Worm (Caenorhabditis elegans): ENCODE data around the gene ugt-63.

The ugt-63 gene

DNA sequence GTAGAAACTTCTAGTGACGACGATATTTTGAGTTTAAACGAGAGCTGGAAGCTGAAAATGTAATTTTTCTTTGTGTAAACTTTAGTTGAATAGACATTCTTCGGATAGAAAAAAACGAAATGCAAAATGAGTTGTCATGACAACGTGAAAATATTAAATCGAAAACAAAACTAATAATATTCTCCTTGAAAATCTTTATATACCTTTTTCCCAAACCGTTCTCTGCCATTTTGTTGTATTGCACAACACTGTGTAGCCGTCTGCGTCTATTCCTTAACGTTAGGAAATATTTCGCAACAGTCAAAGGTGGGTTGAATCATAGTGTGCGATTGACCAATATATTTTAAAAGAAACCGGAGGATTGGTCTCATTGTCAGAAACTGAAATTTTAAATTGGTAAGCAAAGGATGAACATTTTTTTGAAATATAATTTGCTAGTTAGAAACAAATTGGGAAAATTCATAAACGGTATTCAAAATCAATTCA is 29.7 kb downstream of the ugt-63 start, which contains the start of gene Y58A7A.3 (continued):
- TF ChIP-seq fkh-4 (tag; optimal IDR thresholded peaks at IDR 0.05; ENCODE audit: borderline replicate concordance), result no peak
- TF ChIP-seq nhr-19 (GFP tag; conservative IDR thresholded peaks at IDR 0.05), result peak; percentile 19; the same call in 1 of the 2 replicates
- no peak for TF ChIP-seq lin-39 (tag; optimal IDR thresholded peaks at IDR 0.05)
- peak; percentile 9 to 76 for TF ChIP-seq lsy-2 (tag; optimal IDR thresholded peaks at IDR 0.05)
- TF ChIP-seq sptf-1 (tag; optimal IDR thresholded peaks at IDR 0.05), result no peak
- peak; percentile 31 for TF ChIP-seq swsn-7 (tag; optimal IDR thresholded peaks at IDR 0.05)
- no peak for TF ChIP-seq aly-2 (tag; optimal IDR thresholded peaks at IDR 0.05)
- TF ChIP-seq lin-14 (GFP tag; optimal IDR thresholded peaks at IDR 0.05), result peak; percentile 77
- no peak for TF ChIP-seq ztf-4 (tag; optimal IDR thresholded peaks at IDR 0.05)
- no peak for TF ChIP-seq zag-1 (tag; optimal IDR thresholded peaks at IDR 0.05)
- no peak for TF ChIP-seq xbp-1 (tag; optimal IDR thresholded peaks at IDR 0.05)
- TF ChIP-seq snpc-4 (tag; optimal IDR thresholded peaks at IDR 0.05), result no peak
- peak; percentile 31 for TF ChIP-seq nhr-47 (tag; optimal IDR thresholded peaks at IDR 0.05)
- TF ChIP-seq nhr-11 (tag; optimal IDR thresholded peaks at IDR 0.05), result peak; percentile 22
- peak; percentile 28 for TF ChIP-seq fos-1 (tag; optimal IDR thresholded peaks at IDR 0.05)
- no peak for TF ChIP-seq nhr-77 (tag; optimal IDR thresholded peaks at IDR 0.05)
- peak; percentile 15 for TF ChIP-seq rnt-1 (tag; optimal IDR thresholded peaks at IDR 0.05)
- no peak for TF ChIP-seq fkh-8 (tag; optimal IDR thresholded peaks at IDR 0.05)
- no peak for TF ChIP-seq nhr-84 (tag; optimal IDR thresholded peaks at IDR 0.05)
- TF ChIP-seq C34B4.2 (tag; optimal IDR thresholded peaks at IDR 0.05), result no peak
- TF ChIP-seq skn-1 (tag; optimal IDR thresholded peaks at IDR 0.05), result peak; percentile 93
- TF ChIP-seq nhr-85 (tag), result peak; percentile 52
- TF ChIP-seq nhr-28 (tag; optimal IDR thresholded peaks at IDR 0.05), result no peak
- TF ChIP-seq egl-27 (tag; optimal IDR thresholded peaks at IDR 0.05), result no peak
- TF ChIP-seq alr-1 (tag; optimal IDR thresholded peaks at IDR 0.05; ENCODE audit: borderline replicate concordance), result no peak
- peak; percentile 20 for TF ChIP-seq F16B12.6 (tag; optimal IDR thresholded peaks at IDR 0.05)
- no peak for TF ChIP-seq pag-3 (tag; optimal IDR thresholded peaks at IDR 0.05; ENCODE audit: borderline replicate concordance, insufficient read depth)
- no peak for TF ChIP-seq lir-3 (tag; optimal IDR thresholded peaks at IDR 0.05; ENCODE audit: poor library complexity)
- peak; percentile 61 for TF ChIP-seq nhr-237 (tag; optimal IDR thresholded peaks at IDR 0.05)
- TF ChIP-seq fkh-10 (GFP tag; optimal IDR thresholded peaks at IDR 0.05), result no peak
- peak; percentile 11 for TF ChIP-seq nhr-20 (tag; optimal IDR thresholded peaks at IDR 0.05)
- TF ChIP-seq nhr-71 (tag; optimal IDR thresholded peaks at IDR 0.05), result peak; percentile 63

DNA sequence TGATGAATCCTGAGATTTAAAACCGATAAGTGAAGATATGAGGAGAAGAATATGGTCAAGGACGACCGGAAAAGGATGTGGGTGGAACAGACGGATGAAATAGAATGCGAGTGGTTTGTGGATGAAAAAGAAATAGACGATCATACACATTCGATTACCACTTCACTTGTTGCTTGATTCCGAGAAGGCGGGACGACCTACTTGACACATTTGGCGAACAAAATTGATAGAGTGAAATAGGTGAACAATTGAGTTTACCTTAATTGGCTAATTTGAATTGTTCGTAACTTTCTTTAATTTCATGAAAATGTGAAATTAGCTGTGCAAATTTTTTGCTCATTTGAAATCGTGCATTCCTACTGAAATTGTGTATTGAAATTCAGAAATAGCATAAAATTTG is 38.5 kb downstream of the ugt-63 start, which contains the start of gene Y58A7A.2:
TSS of gene Y58A7A.2 (minus strand) at position 101 of the 400 bp plus-strand sequence.
- TF ChIP-seq Y116A8C.19 (tag; optimal IDR thresholded peaks at IDR 0.05; ENCODE audit: borderline replicate concordance) (no peak), blmp-1 (tag; optimal IDR thresholded peaks at IDR 0.05) (peak; percentile 79), ama-1 (optimal IDR thresholded peaks at IDR 0.05) (no peak), nhr-85 (tag) (peak; percentile 4), unc-130 (tag; optimal IDR thresholded peaks at IDR 0.05) (no peak), ceh-63 (GFP tag; optimal IDR thresholded peaks at IDR 0.05) (no peak), vab-15 (tag; optimal IDR thresholded peaks at IDR 0.05) (no peak), F16B12.6 (tag; optimal IDR thresholded peaks at IDR 0.05) (no peak)

DNA sequence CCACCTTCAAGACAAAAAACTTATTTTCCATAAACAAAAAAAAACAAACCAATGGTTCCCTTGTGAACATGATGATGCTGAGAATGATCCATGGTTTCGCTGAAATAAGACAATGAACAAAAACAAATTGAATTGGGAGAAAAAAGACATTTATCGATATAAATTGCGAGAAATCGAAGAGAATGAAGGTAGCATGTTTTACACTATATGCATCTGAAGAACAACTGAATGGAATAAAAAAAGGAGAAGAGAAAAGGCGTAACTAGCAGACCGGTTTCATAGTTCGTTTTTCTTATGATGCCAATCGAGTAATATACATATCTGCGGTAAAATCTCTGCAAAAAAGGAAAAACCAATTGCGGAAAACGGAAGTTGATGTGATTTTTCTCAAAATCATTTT is 41.1 kb downstream of the ugt-63 start, which contains the start of gene Y58A7A.1:
TSS of gene Y58A7A.1 (minus strand) at position 101 of the 400 bp plus-strand sequence.
- TF ChIP-seq fkh-4 (tag; optimal IDR thresholded peaks at IDR 0.05; ENCODE audit: borderline replicate concordance) (no peak), sptf-1 (tag; optimal IDR thresholded peaks at IDR 0.05) (no peak), lin-39 (tag; optimal IDR thresholded peaks at IDR 0.05) (no peak), fos-1 (tag; optimal IDR thresholded peaks at IDR 0.05) (no peak)

DNA sequence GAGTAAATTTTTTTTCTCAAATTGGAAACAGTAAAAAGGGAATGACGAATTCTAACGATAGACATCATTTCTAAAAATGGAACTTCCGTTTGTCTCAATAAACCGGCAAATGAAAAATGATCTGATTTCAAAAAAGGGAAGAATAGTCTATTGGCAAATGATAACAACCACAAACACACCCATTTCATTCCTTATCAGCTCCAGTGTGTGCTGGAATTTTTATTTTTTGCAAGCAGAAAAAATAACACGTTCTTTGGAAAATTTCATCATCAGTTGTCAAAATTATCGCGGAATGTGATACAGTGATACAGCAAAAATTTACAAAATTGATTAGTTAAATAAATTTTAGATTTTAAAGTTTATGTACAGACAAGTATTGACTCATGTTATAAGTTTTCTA is 43.2 kb downstream of the ugt-63 start:
- TF ChIP-seq alr-1 (tag; optimal IDR thresholded peaks at IDR 0.05; ENCODE audit: borderline replicate concordance) (no peak), elt-2 (tag; optimal IDR thresholded peaks at IDR 0.05) (peak; percentile 85), nhr-12 (tag; optimal IDR thresholded peaks at IDR 0.05) (no peak), pqm-1 (tag; optimal IDR thresholded peaks at IDR 0.05) (peak; percentile 51)
